Worm (Caenorhabditis elegans): Measurements from ENCODE around the gene Y75D11A.3.
"Not testable (repeated sequence)": the region's sequence is repeated elsewhere in the genome, so short reads cannot be mapped to it uniquely, and the experiment has no call there.

Gene Y75D11A.3

DNA sequence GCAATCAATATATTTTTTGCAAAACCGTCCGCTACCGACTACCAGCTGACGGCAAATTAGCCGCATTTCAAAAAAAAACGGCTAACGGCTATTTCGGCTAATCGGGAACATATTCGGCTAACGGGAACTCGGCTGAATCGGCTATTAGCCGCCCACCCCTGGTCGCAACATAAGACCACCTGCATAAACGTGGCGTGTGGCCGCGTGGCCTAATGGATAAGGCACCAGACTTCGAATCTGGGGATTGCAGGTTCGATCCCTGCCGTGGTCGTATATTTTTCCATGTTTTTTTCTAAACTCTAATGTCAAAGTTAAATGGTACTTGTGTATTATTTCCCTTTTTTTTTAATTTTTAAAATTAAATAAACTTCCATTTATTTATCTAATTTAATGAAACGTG is 47.5 kb downstream of the Y75D11A.3 start:
- TF ChIP-seq F10E7.11 (tag; optimal IDR thresholded peaks at IDR 0.05): no peak
- no peak for TF ChIP-seq T26A5.8 (tag; optimal IDR thresholded peaks at IDR 0.05)
- no peak for TF ChIP-seq ztf-22 (GFP tag; optimal IDR thresholded peaks at IDR 0.05)
- TF ChIP-seq rpc-1 (optimal IDR thresholded peaks at IDR 0.05): peak; percentile 19
- TF ChIP-seq rpc-1 (tag; optimal IDR thresholded peaks at IDR 0.05): peak; percentile 73
- no peak for TF ChIP-seq mes-4 (tag; optimal IDR thresholded peaks at IDR 0.05)
- peak; percentile 51 for TF ChIP-seq B0261.1 (tag; optimal IDR thresholded peaks at IDR 0.05)
- no peak for TF ChIP-seq F39B2.1 (GFP tag; IDR thresholded peaks at IDR 0.05)
- TF ChIP-seq zfh-2 (GFP tag; conservative IDR thresholded peaks at IDR 0.05): peak; percentile 33; the same call in 1 of the 2 replicates
- TF ChIP-seq ceh-40 (GFP tag; IDR thresholded peaks at IDR 0.05): no peak
- TF ChIP-seq lsy-27 (tag; optimal IDR thresholded peaks at IDR 0.05; ENCODE audit: borderline replicate concordance, insufficient read depth): no peak
- TF ChIP-seq tbx-9 (tag; optimal IDR thresholded peaks at IDR 0.05; ENCODE audit: borderline replicate concordance): no peak
- no peak for TF ChIP-seq rcor-1 (GFP tag; IDR thresholded peaks at IDR 0.05)
- TF ChIP-seq C17E4.6 (GFP tag; IDR thresholded peaks at IDR 0.05): no peak
- no peak for TF ChIP-seq chd-7 (tag; optimal IDR thresholded peaks at IDR 0.05)
- TF ChIP-seq mcd-1 (GFP tag; IDR thresholded peaks at IDR 0.05): no peak
- no peak for TF ChIP-seq egl-18 (GFP tag; IDR thresholded peaks at IDR 0.05)
- no peak for TF ChIP-seq ztf-26 (tag; optimal IDR thresholded peaks at IDR 0.05)
- no peak for TF ChIP-seq Y53G8AR.9 (GFP tag; conservative IDR thresholded peaks at IDR 0.05)
- TF ChIP-seq bed-2 (GFP tag; IDR thresholded peaks at IDR 0.05): no peak
- no peak for TF ChIP-seq somi-1 (GFP tag; optimal IDR thresholded peaks at IDR 0.05)
- no peak for TF ChIP-seq madf-3 (GFP tag; IDR thresholded peaks at IDR 0.05)
- no peak for TF ChIP-seq aptf-3 (GFP tag; IDR thresholded peaks at IDR 0.05)
- TF ChIP-seq F55B11.4 (tag; optimal IDR thresholded peaks at IDR 0.05; ENCODE audit: borderline replicate concordance, insufficient read depth): no peak
- peak; percentile 36; the same call in 1 of the 2 replicates for TF ChIP-seq D2030.7 (GFP tag; IDR thresholded peaks at IDR 0.05)
- peak; percentile 64 for TF ChIP-seq him-1 (tag; optimal IDR thresholded peaks at IDR 0.05)
- TF ChIP-seq sdz-38 (tag; optimal IDR thresholded peaks at IDR 0.05): no peak
- TF ChIP-seq ceh-91 (GFP tag; IDR thresholded peaks at IDR 0.05): 0 out of 2 replicates have a peak, but pooled peaks have one; percentile 28
- peak; percentile 80 for TF ChIP-seq tbp1 (GFP tag; optimal IDR thresholded peaks at IDR 0.05)
- TF ChIP-seq T07F8.4 (tag; optimal IDR thresholded peaks at IDR 0.05): no peak

DNA sequence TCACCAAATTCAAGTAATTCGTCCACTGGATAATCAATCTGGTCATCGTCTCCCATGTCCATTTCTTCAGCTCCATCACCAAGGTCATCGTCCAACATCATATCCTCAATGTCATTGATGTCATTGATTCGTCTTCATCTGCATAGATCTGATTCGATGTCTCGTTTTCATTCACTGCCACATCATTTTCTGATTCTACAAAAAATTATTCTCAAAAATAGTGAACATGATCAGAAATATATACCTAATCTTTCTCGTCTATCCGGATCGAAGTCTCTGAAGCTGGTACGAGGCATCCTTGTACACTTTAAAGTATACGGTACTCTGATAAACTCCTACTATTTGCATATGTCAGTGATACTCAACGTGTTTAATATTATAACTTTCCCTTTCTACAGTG is 49.1 kb downstream of the Y75D11A.3 start, which contains the start of gene C36C9.4:
Gene C36C9.4 (minus strand): TSS at position 101 of the 400 bp plus-strand sequence.
- TF ChIP-seq dox-1 (GFP tag; IDR thresholded peaks at IDR 0.05); cebp-1 (GFP tag; IDR thresholded peaks at IDR 0.05); cebp-1 (tag; optimal IDR thresholded peaks at IDR 0.05); cebp-2 (GFP tag; IDR thresholded peaks at IDR 0.05): not testable (repeated sequence)

Measured in whole organism, young adult.